Worm (Caenorhabditis elegans): ENCODE measurements around the gene srw-112.

srw-112 gene

DNA sequence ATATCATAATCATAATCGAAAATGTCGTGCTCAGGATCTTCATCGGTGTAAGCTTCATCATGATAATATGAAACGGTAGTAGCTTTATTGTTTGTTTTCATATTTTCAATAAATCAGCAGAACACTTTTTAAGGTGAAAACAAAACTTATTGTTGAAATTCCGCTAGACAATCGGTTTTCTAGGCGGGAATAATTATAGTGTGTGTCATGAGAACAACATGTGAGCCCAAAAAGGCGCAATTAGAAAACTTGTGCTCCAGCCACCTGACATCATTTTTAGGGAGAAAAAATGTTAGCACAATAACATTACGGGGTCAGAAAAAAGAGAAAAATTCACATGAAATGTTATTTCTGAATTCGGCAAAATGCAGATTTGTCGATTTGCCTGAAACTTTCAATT, 28.4 kb upstream of the srw-112 start, which contains the start of gene srw-8:
srw-8 (minus strand) TSS at position 101 of the 400 bp plus-strand sequence.
- TF ChIP-seq hnd-1 (tag; optimal IDR thresholded peaks at IDR 0.05), result no peak
- TF ChIP-seq tbx-11 (GFP tag; IDR thresholded peaks at IDR 0.05), result no peak
- no peak for TF ChIP-seq flt-1 (GFP tag; IDR thresholded peaks at IDR 0.05)
- no peak for TF ChIP-seq ets-7 (tag; optimal IDR thresholded peaks at IDR 0.05)
- no peak for TF ChIP-seq pes-1 (GFP tag; IDR thresholded peaks at IDR 0.05)
- no peak for TF ChIP-seq hmbx-1 (tag; optimal IDR thresholded peaks at IDR 0.05)
- TF ChIP-seq aly-1 (tag; optimal IDR thresholded peaks at IDR 0.05), result no peak
- TF ChIP-seq F13C5.2 (tag; optimal IDR thresholded peaks at IDR 0.05), result no peak
- TF ChIP-seq ceh-36 (tag; optimal IDR thresholded peaks at IDR 0.05), result no peak
- TF ChIP-seq ama-1 (optimal IDR thresholded peaks at IDR 0.05), result no peak
- TF ChIP-seq scrt-1 (GFP tag; IDR thresholded peaks at IDR 0.05), result no peak
- TF ChIP-seq tra-4 (tag; optimal IDR thresholded peaks at IDR 0.05), result no peak
- TF ChIP-seq tbx-37 (GFP tag; conservative IDR thresholded peaks at IDR 0.05), result no peak
- no peak for TF ChIP-seq hmg-4 (GFP tag; optimal IDR thresholded peaks at IDR 0.05)
- TF ChIP-seq ceh-13 (GFP tag; optimal IDR thresholded peaks at IDR 0.05), result no peak
- no peak for TF ChIP-seq B0310.2 (tag; optimal IDR thresholded peaks at IDR 0.05)
- TF ChIP-seq sea-1 (GFP tag; conservative IDR thresholded peaks at IDR 0.05), result no peak

DNA sequence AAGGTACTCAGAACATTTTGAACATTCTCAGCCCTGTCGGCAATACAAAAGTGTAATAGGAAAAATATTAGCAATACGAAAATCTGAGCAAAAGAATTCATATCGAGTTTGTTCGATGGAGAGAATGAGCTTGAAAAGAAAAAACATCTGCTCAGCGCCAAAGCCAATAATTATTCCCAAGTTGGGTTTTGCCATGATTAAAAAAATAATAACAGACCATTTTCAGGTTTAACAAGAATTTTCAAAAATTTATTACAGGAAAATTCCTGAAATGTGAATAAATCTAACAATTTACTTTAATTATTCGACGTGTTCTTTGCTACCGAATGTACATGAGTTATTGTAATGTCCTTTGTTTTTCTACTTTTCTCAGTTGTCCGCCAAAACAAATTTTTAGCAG, 26.5 kb upstream of the srw-112 start, which contains the start of gene irld-38:
irld-38 (minus strand) TSS at position 101 of the 400 bp plus-strand sequence.
- TF ChIP-seq pes-1 (GFP tag; IDR thresholded peaks at IDR 0.05), result no peak
- no peak for TF ChIP-seq tra-4 (tag; optimal IDR thresholded peaks at IDR 0.05)
- TF ChIP-seq tbx-37 (GFP tag; conservative IDR thresholded peaks at IDR 0.05), result no peak
- no peak for TF ChIP-seq tbx-11 (GFP tag; IDR thresholded peaks at IDR 0.05)
- TF ChIP-seq ceh-36 (tag; optimal IDR thresholded peaks at IDR 0.05), result no peak
- no peak for TF ChIP-seq scrt-1 (GFP tag; IDR thresholded peaks at IDR 0.05)
- TF ChIP-seq sea-1 (GFP tag; conservative IDR thresholded peaks at IDR 0.05), result no peak
- TF ChIP-seq ets-7 (tag; optimal IDR thresholded peaks at IDR 0.05), result no peak

DNA sequence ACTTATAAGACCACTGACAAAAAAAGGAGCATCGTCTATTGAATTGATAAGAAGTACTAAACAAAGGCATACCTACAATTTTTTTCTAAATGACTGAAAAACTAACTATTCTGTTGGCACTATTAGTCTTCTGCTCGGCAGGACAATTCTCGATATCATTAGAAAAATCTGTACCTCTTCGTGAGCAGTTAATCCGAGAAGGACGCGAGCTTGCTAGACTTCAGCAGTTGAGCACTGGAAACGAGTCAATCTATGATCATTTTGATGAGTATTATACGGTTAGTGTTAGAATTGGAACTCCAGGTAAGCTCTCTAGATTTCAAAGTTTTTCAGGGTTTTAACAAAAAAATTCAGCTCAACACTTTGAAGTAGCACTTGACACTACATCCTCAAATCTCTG, 22.3 kb upstream of the srw-112 start, which contains the start of gene asp-7:
asp-7 (plus strand) TSS at position 81 of the 400 bp plus-strand sequence.
- TF ChIP-seq B0310.2 (tag; optimal IDR thresholded peaks at IDR 0.05), result no peak

DNA sequence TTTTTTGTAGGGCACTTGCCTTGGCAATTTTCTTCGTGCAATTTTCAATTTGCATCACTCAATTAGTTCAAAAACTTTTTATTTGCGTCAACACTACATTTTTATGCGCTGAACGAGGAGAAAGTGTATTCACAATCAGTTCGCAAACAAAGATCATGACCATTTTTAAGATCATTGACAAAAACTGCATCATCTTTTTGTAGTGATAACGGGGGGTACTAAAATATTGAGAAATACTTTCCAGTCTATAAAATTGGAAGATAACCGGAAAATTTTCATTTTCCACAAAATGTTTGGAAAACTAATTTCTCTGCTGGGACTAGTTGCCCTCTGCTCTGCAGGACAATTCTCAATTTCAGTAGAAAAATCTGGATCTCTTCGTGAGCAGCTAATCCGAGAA, 18.4 kb upstream of the srw-112 start, which contains the start of gene asp-8:
asp-8 (plus strand) TSS at position 276 of the 400 bp plus-strand sequence.
- no peak for TF ChIP-seq sea-1 (GFP tag; conservative IDR thresholded peaks at IDR 0.05)
- no peak for TF ChIP-seq ets-7 (tag; optimal IDR thresholded peaks at IDR 0.05)
- no peak for TF ChIP-seq ama-1 (optimal IDR thresholded peaks at IDR 0.05)
- no peak for TF ChIP-seq aly-1 (tag; optimal IDR thresholded peaks at IDR 0.05)
- TF ChIP-seq F13C5.2 (tag; optimal IDR thresholded peaks at IDR 0.05), result no peak
- TF ChIP-seq tbx-11 (GFP tag; IDR thresholded peaks at IDR 0.05), result no peak

DNA sequence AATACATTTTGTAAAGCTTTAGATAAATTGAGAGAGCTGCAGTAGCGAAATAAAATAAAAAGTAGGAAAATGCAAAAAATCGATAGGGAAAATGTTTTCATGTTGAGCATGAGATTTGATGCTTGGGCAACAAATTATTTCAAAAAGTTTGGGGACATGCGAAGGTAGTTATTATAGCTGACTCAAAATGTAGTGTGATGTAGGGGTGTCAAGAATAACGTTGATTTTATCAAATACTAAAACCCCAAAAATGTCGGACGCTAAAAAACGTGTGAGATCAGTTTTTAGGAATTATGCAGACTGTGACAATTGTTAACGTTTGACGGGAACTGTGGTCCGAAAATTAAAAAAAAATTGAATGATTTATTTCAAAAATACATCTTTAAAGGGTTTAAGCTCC, 15.4 kb upstream of the srw-112 start, which contains the start of gene irld-12:
irld-12 (minus strand) TSS at position 101 of the 400 bp plus-strand sequence.
- TF ChIP-seq ama-1 (optimal IDR thresholded peaks at IDR 0.05), result no peak
- TF ChIP-seq pes-1 (GFP tag; IDR thresholded peaks at IDR 0.05), result no peak
- no peak for TF ChIP-seq ets-7 (tag; optimal IDR thresholded peaks at IDR 0.05)
- TF ChIP-seq tbx-37 (GFP tag; conservative IDR thresholded peaks at IDR 0.05), result no peak
- no peak for TF ChIP-seq flt-1 (GFP tag; IDR thresholded peaks at IDR 0.05)
- no peak for TF ChIP-seq tra-4 (tag; optimal IDR thresholded peaks at IDR 0.05)
- no peak for TF ChIP-seq scrt-1 (GFP tag; IDR thresholded peaks at IDR 0.05)
- no peak for TF ChIP-seq hnd-1 (tag; optimal IDR thresholded peaks at IDR 0.05)
- TF ChIP-seq F13C5.2 (tag; optimal IDR thresholded peaks at IDR 0.05), result no peak
- TF ChIP-seq ceh-36 (tag; optimal IDR thresholded peaks at IDR 0.05), result no peak
- TF ChIP-seq sea-1 (GFP tag; conservative IDR thresholded peaks at IDR 0.05), result no peak

DNA sequence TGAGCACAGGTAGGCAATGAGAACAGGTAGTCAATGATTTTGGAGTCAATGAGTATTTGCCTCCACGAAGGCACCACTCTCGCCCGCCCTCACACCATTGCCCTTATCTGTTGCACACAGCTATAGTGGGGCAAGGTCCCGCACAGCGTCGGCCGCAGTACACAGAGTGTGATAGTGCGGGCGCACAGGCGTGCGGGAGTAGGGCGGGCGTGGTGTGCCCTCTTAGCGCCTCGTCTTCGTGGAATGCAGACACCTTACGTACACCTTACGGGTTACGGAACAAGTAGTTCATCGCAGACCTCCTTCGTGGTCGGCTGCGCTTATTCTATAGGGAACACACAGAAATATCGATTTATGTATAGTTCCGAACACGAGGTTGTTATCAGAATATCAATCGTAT, 12.1 kb upstream of the srw-112 start:
- TF ChIP-seq tra-4 (tag; optimal IDR thresholded peaks at IDR 0.05) (no peak), tbx-37 (GFP tag; conservative IDR thresholded peaks at IDR 0.05) (no peak), tbx-11 (GFP tag; IDR thresholded peaks at IDR 0.05) (no peak), sea-1 (GFP tag; conservative IDR thresholded peaks at IDR 0.05) (no peak), flt-1 (GFP tag; IDR thresholded peaks at IDR 0.05) (no peak), hmbx-1 (tag; optimal IDR thresholded peaks at IDR 0.05) (no peak), hnd-1 (tag; optimal IDR thresholded peaks at IDR 0.05) (no peak), ceh-13 (GFP tag; optimal IDR thresholded peaks at IDR 0.05) (no peak), aly-1 (tag; optimal IDR thresholded peaks at IDR 0.05) (no peak), hmg-4 (GFP tag; optimal IDR thresholded peaks at IDR 0.05) (no peak), ceh-36 (tag; optimal IDR thresholded peaks at IDR 0.05) (no peak), F13C5.2 (tag; optimal IDR thresholded peaks at IDR 0.05) (no peak), scrt-1 (GFP tag; IDR thresholded peaks at IDR 0.05) (no peak), pes-1 (GFP tag; IDR thresholded peaks at IDR 0.05) (no peak), ama-1 (optimal IDR thresholded peaks at IDR 0.05) (no peak), B0310.2 (tag; optimal IDR thresholded peaks at IDR 0.05) (no peak), ets-7 (tag; optimal IDR thresholded peaks at IDR 0.05) (no peak)

DNA sequence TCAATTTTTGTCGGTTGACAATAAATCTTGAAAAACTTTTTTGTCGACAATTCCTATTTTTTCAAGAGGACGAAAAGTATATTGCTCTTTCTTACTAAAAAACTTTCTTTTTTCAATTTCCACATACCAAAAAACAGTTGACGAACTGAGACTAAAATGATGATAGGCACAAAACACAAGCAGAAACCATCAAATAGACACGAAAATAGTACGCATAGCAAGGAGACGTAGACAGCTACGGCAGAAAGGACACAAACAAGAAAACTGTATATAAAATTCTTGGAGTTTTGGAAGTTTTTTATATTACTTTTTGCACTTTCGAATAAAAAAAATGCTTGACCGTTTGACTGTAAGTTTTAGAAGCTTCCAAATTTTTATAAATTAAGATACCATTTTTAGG, 8.3 kb upstream of the srw-112 start, which contains the start of gene K12D9.1:
K12D9.1 (plus strand) TSS at position 301 of the 400 bp plus-strand sequence.
- TF ChIP-seq flt-1 (GFP tag; IDR thresholded peaks at IDR 0.05) (no peak), F13C5.2 (tag; optimal IDR thresholded peaks at IDR 0.05) (no peak), pes-1 (GFP tag; IDR thresholded peaks at IDR 0.05) (no peak), hnd-1 (tag; optimal IDR thresholded peaks at IDR 0.05) (no peak), sea-1 (GFP tag; conservative IDR thresholded peaks at IDR 0.05) (no peak), ceh-36 (tag; optimal IDR thresholded peaks at IDR 0.05) (no peak), tra-4 (tag; optimal IDR thresholded peaks at IDR 0.05) (no peak), aly-1 (tag; optimal IDR thresholded peaks at IDR 0.05) (no peak), hmg-4 (GFP tag; optimal IDR thresholded peaks at IDR 0.05) (no peak), ceh-13 (GFP tag; optimal IDR thresholded peaks at IDR 0.05) (no peak), tbx-11 (GFP tag; IDR thresholded peaks at IDR 0.05) (no peak), hmbx-1 (tag; optimal IDR thresholded peaks at IDR 0.05) (no peak), B0310.2 (tag; optimal IDR thresholded peaks at IDR 0.05) (no peak), tbx-37 (GFP tag; conservative IDR thresholded peaks at IDR 0.05) (no peak), scrt-1 (GFP tag; IDR thresholded peaks at IDR 0.05) (no peak), ama-1 (optimal IDR thresholded peaks at IDR 0.05) (no peak)
